Fruit fly (Drosophila melanogaster) whole organism, adult: ENCODE data around the gene galla-2.

Source experiments
- CG12768 ChIP-seq: fragments of 200-800 bp; sonication (Bioruptor generic); optimal IDR thresholded peaks from 2 replicates; lab custom pipeline; 2017; ENCODE audit warnings: missing biosample characterization, missing genetic modification characterization, mild to moderate bottlenecking, moderate library complexity, missing genetic modification reagents
- CG1620 ChIP-seq: fragments of 200-800 bp; sonication (Bioruptor generic); optimal IDR thresholded peaks from 2 replicates; lab custom pipeline; 2016; ENCODE audit warnings: missing biosample characterization, missing genetic modification characterization
- CG7101 ChIP-seq: fragments of 200-800 bp; sonication (Bioruptor generic); optimal IDR thresholded peaks from 2 replicates; lab custom pipeline; 2018; ENCODE audit warnings: missing biosample characterization, mild to moderate bottlenecking, missing genetic modification characterization, moderate library complexity
- Mnt ChIP-seq: fragments of 200-800 bp; sonication (Bioruptor generic); optimal IDR thresholded peaks from 2 replicates; lab custom pipeline; 2016; ENCODE audit warnings: missing biosample characterization, mild to moderate bottlenecking, missing genetic modification characterization
- cic ChIP-seq: fragments of 200-800 bp; sonication (Bioruptor generic); optimal IDR thresholded peaks from 2 replicates; lab custom pipeline; 2017; ENCODE audit warnings: missing biosample characterization, mild to moderate bottlenecking, missing genetic modification characterization, moderate library complexity
- cnc ChIP-seq, 2 experiments: fragments of >200 bp; optimal IDR thresholded peaks; 2 replicates each; lab custom pipeline; 2017

- TF ChIP-seq Mnt (GFP tag; lab: Kevin White, UChicago) (no peak), CG1620 (GFP tag; lab: Kevin White, UChicago) (no peak), cnc (optimal IDR thresholded peaks at IDR 0.05; lab: Kevin White, UChicago) (no peak), CG12768 (GFP tag; lab: Kevin White, UChicago) (no peak), CG7101 (no peak), cic (GFP tag; lab: Kevin White, UChicago) (no peak)
Observed at dm6 chr3L:10917263-10917662, 34.6 kb downstream of the galla-2 start.
